Worm (Caenorhabditis elegans): Measurements from ENCODE around the gene C04G2.10.
A peak's percentile ranks its signal among the peaks of the same experiment; 100 is the strongest.

The C04G2.10 gene

ce11 chrIV:10115142-10115541 lies at the start of gene C04G2.10:
Gene C04G2.10, plus strand, starts transcription at chrIV:10115442.
- no peak for TF ChIP-seq ceh-30 (tag; optimal IDR thresholded peaks at IDR 0.05)
- TF ChIP-seq tbx-2 (tag; optimal IDR thresholded peaks at IDR 0.05) = no peak
- TF ChIP-seq unc-42 (tag; optimal IDR thresholded peaks at IDR 0.05) = no peak
- no peak for TF ChIP-seq dmd-4 (tag; optimal IDR thresholded peaks at IDR 0.05; ENCODE audit: borderline replicate concordance)
- no peak for TF ChIP-seq ama-1 (optimal IDR thresholded peaks at IDR 0.05)
- TF ChIP-seq mec-3 (tag; optimal IDR thresholded peaks at IDR 0.05; ENCODE audit: borderline replicate concordance) = no peak
- no peak for TF ChIP-seq dve-1 (tag; optimal IDR thresholded peaks at IDR 0.05)
- no peak for TF ChIP-seq pros-1 (tag; optimal IDR thresholded peaks at IDR 0.05)
- no peak for TF ChIP-seq hlh-15 (tag; optimal IDR thresholded peaks at IDR 0.05)
- TF ChIP-seq pax-1 (tag; optimal IDR thresholded peaks at IDR 0.05) = no peak
- no peak for TF ChIP-seq pha-4 (tag; optimal IDR thresholded peaks at IDR 0.05)
- TF ChIP-seq Y22D7AL.16 (tag; optimal IDR thresholded peaks at IDR 0.05) = no peak
- TF ChIP-seq ceh-2 (tag; optimal IDR thresholded peaks at IDR 0.05) = no peak

- TF ChIP-seq sdc-2 (tag; optimal IDR thresholded peaks at IDR 0.05) = no peak
- TF ChIP-seq pax-1 (tag; optimal IDR thresholded peaks at IDR 0.05) = peak; percentile 38
- peak; percentile 54 for TF ChIP-seq elt-2 (tag; optimal IDR thresholded peaks at IDR 0.05)
These were observed 48.8 kb upstream of the C04G2.10 start for ce11 chrIV:10066456-10066855.

ce11 chrIV:10067541-10067940 lies 47.7 kb upstream of the C04G2.10 start, which contains the start of gene cwn-2:
Gene cwn-2, plus strand, starts transcription at chrIV:10067816.
- TF ChIP-seq F13H6.1 (tag; optimal IDR thresholded peaks at IDR 0.05) = no peak
- peak; percentile 11 for TF ChIP-seq unc-42 (tag; optimal IDR thresholded peaks at IDR 0.05)

ce11 chrIV:10068266-10068665 lies 47.0 kb upstream of the C04G2.10 start:
- no peak for TF ChIP-seq odd-2 (tag; optimal IDR thresholded peaks at IDR 0.05)
- TF ChIP-seq ceh-6 (GFP tag; optimal IDR thresholded peaks at IDR 0.05) = no peak
- no peak for TF ChIP-seq pha-2 (tag; optimal IDR thresholded peaks at IDR 0.05)
- TF ChIP-seq nfya-1 (tag; optimal IDR thresholded peaks at IDR 0.05) = no peak
- no peak for TF ChIP-seq ceh-24 (tag; optimal IDR thresholded peaks at IDR 0.05)
- no peak for TF ChIP-seq fkh-10 (GFP tag; optimal IDR thresholded peaks at IDR 0.05)
- no peak for TF ChIP-seq fkh-6 (tag; optimal IDR thresholded peaks at IDR 0.05)
- no peak for TF ChIP-seq ceh-48 (tag; optimal IDR thresholded peaks at IDR 0.05)
- TF ChIP-seq pqm-1 (tag; optimal IDR thresholded peaks at IDR 0.05) = no peak
- TF ChIP-seq unc-55 (GFP tag; optimal IDR thresholded peaks at IDR 0.05) = no peak
- TF ChIP-seq ceh-34 (tag; optimal IDR thresholded peaks at IDR 0.05) = no peak
- no peak for TF ChIP-seq lim-6 (tag; optimal IDR thresholded peaks at IDR 0.05)
- TF ChIP-seq ceh-19 (GFP tag; optimal IDR thresholded peaks at IDR 0.05) = no peak
- no peak for TF ChIP-seq lin-11 (tag; optimal IDR thresholded peaks at IDR 0.05)
- TF ChIP-seq unc-86 (tag; optimal IDR thresholded peaks at IDR 0.05) = no peak
- no peak for TF ChIP-seq hlh-6 (tag; optimal IDR thresholded peaks at IDR 0.05)

ce11 chrIV:10072527-10072926 lies 42.7 kb upstream of the C04G2.10 start, which contains the start of gene W01B6.3:
Gene W01B6.3, minus strand, starts transcription at chrIV:10072627.
- no peak for TF ChIP-seq C38D4.7 (GFP tag; optimal IDR thresholded peaks at IDR 0.05)
- no peak for TF ChIP-seq tbx-2 (tag; optimal IDR thresholded peaks at IDR 0.05)
- no peak for TF ChIP-seq ttx-3 (tag; optimal IDR thresholded peaks at IDR 0.05)
- TF ChIP-seq hlh-8 (tag; optimal IDR thresholded peaks at IDR 0.05) = no peak
- no peak for TF ChIP-seq unc-55 (GFP tag; optimal IDR thresholded peaks at IDR 0.05)
- no peak for TF ChIP-seq eyg-1 (tag; optimal IDR thresholded peaks at IDR 0.05)
- TF ChIP-seq ceh-14 (tag; optimal IDR thresholded peaks at IDR 0.05) = no peak
- TF ChIP-seq hlh-15 (tag; optimal IDR thresholded peaks at IDR 0.05) = no peak
- no peak for TF ChIP-seq ceh-45 (GFP tag; IDR thresholded peaks at IDR 0.05)
- TF ChIP-seq unc-86 (tag; optimal IDR thresholded peaks at IDR 0.05) = no peak
- TF ChIP-seq ceh-48 (tag; optimal IDR thresholded peaks at IDR 0.05) = no peak
- no peak for TF ChIP-seq rnt-1 (tag; optimal IDR thresholded peaks at IDR 0.05)
- no peak for TF ChIP-seq sdc-2 (tag; optimal IDR thresholded peaks at IDR 0.05)
- TF ChIP-seq pros-1 (tag; optimal IDR thresholded peaks at IDR 0.05) = no peak
- TF ChIP-seq syd-9 (tag; optimal IDR thresholded peaks at IDR 0.05) = no peak
- no peak for TF ChIP-seq nhr-11 (tag; optimal IDR thresholded peaks at IDR 0.05)
- TF ChIP-seq ceh-19 (GFP tag; optimal IDR thresholded peaks at IDR 0.05) = no peak
